Worm (Caenorhabditis elegans): ENCODE measurements around the gene K12H6.5.

DNA sequence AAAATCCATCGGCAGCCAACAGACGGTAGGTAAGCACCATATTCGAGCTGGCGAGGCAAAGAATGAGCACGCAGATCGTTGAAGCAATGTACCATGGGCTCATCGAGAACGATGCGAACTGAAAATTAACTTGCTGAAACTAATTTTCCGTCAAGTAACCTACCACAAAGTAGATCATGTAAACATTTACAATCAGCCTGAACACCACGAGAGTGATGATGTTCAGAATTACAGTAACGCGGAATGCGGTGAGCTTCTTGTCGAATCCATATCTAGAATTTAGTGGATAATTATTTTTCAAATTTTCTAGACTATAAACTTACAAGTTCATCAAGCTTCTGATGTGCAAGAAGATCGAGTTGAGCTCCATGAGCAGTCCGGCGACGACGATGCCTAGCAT, 3.5 kb upstream of the K12H6.5 start:
- TF ChIP-seq nhr-77 (tag; optimal IDR thresholded peaks at IDR 0.05) (no peak), pqm-1 (tag; optimal IDR thresholded peaks at IDR 0.05) (no peak), fkh-2 (tag; optimal IDR thresholded peaks at IDR 0.05) (no peak), ztf-11 (tag; optimal IDR thresholded peaks at IDR 0.05) (no peak), nhr-237 (tag; optimal IDR thresholded peaks at IDR 0.05) (no peak)
